Fruit fly (Drosophila melanogaster) Kc167 (cell line): ENCODE results near the gene RpS29.

Source experiments
- Myc ChIP-seq: fragments of >200 bp; optimal IDR thresholded peaks from 2 replicates; lab custom pipeline; 2017; ENCODE audit warnings: missing external identifiers
- Sin3A ChIP-seq: fragments of >200 bp; optimal IDR thresholded peaks from 2 replicates; lab custom pipeline; 2018; ENCODE audit warnings: missing external identifiers
- h ChIP-seq: fragments of >200 bp; optimal IDR thresholded peaks from 3 replicates; lab custom pipeline; 2018; ENCODE audit warnings: missing external identifiers
- insv ChIP-seq: fragments of >200 bp; optimal IDR thresholded peaks from 3 replicates; lab custom pipeline; 2018; ENCODE audit warnings: missing external identifiers
- psq ChIP-seq: fragments of >200 bp; optimal IDR thresholded peaks from 2 replicates; lab custom pipeline; 2017; ENCODE audit warnings: missing external identifiers
- ttk ChIP-seq: sonication (Bioruptor generic); optimal IDR thresholded peaks from 2 replicates; lab custom pipeline; 2017; ENCODE audit warnings: missing external identifiers

RpS29 gene

DNA sequence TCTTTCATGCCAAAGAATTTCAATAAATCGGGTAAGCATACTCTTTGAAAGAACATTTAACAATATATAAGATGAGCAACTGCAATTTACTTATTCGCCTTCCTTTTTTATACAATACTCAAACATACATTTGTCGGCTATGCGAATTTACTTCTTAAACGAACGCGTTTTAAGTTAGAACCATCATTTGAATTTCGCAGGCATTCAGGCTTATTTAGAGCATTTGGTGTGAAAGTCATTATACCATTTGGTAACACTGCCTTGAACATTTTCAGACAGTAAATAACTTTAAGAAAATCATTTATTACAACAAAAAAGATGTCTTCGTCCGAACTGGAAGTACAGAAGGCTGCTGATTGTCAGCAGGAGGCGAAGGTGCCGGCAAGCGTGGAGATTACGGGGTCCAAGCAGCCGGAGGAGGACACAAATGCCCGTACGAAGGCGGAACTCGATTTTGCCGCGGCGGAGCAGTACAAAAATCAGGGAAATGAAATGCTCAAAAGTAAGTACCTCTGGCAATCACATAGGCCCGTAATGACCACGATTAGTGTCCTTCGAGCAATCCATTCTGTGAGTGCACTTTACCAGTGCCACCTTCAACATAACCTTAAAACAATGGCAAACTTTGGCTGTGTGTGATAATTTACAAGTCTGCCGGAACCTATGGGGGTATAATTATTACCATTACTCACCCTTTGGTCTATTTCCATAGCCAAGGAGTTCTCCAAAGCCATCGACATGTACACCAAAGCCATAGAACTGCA, 29.8 kb upstream of the RpS29 start:
- TF ChIP-seq Myc (no peak), ttk (lab: Kevin White, UChicago) (no peak), psq (lab: Kevin White, UChicago) (no peak), Sin3A (lab: Kevin White, UChicago) (no peak), insv (no peak), h (lab: Kevin White, UChicago) (no peak)

DNA sequence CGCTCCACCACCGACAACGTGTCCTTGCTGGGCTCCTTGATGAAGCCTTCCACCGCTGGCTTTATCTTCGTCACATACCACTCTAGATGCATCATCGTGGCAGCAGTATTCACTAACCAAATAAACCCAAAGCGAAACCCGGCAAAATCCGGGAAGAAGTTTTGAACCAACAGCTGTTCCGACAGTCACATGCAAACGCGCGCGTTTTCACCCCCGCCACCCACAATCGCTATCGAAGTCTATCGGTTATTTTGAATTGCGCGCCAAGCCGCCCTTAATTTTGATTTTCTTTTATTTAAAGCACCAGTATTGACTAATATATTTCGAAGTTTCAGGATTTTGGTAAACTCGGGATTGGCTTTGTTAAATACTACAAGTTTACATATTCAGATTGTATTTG, 23.4 kb upstream of the RpS29 start, which contains the start of gene Tti1:
Gene Tti1 (minus strand): TSS at position 200 of the 400 bp plus-strand sequence.
- no peak for TF ChIP-seq Sin3A (lab: Kevin White, UChicago)
- no peak for TF ChIP-seq ttk (lab: Kevin White, UChicago)

DNA sequence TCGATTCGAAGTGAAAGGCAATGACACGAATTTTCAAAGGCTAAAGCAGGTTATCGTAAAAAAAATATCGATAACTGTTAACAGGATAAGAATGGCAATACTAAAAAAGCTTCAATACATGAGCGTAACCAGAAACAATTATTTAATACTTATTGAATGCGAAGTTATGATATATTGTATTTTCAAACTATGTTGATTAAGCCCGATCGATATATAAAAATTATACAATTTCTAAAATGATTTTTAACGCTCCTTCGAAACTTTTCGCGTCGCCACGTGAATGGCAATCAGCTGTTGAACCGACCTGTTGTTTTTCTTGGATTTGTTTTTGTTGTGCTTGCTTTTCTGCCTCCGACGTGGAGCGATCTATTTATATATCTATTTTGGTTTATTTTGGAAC, 21.7 kb upstream of the RpS29 start, which contains the start of the genes Alg12 and Rpt3R:
Gene Alg12 (plus strand): TSS at position 305 of the 400 bp plus-strand sequence.
Gene Rpt3R (minus strand): TSS at position 324 of the 400 bp plus-strand sequence.
- no peak for TF ChIP-seq Myc
- TF ChIP-seq h (lab: Kevin White, UChicago), result no peak
- TF ChIP-seq Sin3A (lab: Kevin White, UChicago), result no peak
- TF ChIP-seq psq (lab: Kevin White, UChicago), result no peak
- no peak for TF ChIP-seq insv
- no peak for TF ChIP-seq ttk (lab: Kevin White, UChicago)

DNA sequence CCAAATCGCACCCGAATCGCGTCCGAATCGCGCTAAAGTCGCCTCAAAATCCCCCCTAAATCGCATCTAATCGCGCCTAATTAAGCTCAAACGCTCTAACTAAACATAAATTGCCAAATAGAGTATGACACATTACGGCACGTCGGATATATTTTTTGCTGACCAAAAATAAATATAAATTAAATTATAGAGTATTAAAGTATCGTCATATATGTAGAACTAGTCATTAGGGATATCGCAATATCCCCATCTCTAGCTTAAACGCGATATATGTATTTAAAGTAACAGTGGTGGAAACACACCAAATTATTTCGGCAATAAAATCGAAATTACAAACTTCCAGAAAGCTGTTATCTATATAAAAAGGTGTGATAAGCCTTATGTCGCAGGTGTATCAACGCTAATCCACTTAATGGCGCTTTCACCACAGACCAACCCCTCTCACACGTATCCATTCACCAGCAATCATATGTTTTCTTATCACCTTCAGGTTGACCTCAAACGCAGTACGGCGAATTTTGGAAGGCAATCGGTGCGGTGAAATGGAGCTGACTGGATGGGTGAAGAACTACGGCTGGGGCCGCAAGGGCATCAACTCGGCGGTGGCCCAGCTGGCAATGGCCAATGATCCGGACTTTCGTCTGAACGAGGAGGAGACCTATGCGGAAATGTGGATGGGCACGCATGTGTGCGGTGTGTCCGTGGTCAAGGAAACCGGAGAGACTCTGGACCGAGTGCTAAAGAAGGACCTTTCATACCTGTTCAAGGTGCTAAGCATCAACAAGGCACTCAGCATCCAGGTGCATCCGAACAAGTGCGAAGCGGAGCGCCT, 18.3 kb upstream of the RpS29 start, which contains the start of gene Mpi:
Gene Mpi (plus strand): TSS at position 263 of the 832 bp plus-strand sequence.
- TF ChIP-seq Myc (no peak), h (lab: Kevin White, UChicago) (no peak), Sin3A (lab: Kevin White, UChicago) (no peak), insv (no peak), ttk (lab: Kevin White, UChicago) (no peak), psq (lab: Kevin White, UChicago) (no peak)

DNA sequence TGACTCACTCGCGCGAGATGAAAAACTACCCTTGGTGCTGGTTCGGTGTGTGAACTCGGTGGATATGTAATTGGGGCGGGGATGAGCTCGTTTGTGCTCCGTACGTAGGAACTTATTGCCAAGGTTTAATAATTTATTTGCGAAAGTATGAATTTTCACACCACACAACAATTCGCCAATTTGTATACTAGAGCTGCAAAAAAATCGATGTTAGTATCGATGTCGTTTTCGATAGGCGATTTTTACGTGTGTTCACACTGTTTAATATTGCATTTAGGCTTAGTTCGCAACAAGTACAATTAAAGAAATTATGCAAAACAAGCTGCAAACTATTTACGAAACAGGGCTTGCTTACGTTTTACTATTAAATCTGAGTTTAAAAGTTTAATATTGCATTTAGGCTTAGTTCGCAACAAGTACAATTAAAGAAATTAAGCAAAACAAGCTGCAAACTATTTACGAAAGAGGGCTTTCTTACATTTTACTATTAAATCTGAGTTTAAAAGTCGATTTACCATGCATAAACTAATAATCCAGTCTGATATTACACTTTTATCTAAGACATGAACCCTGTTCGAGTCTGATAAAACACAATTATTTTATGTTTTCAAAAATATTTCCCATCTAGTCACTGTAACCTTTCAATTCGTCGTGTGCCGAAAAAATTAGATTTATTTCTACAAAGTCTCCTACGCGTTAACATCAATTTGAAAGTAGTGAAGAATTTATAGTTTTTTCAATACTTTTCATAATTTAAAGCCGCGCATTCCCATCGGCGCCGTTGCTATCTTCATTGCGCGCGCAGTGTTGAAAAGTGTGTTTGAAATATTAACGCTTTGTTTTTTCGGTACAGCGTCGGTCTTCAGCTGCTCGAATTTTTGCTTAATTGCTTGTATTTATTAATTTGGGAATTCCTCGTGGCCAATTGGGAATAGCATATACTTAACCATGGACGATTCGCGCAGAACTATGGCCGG, 14.6 kb upstream of the RpS29 start, which contains the start of the genes Snap24 and CG8478:
Gene Snap24 (minus strand): TSS at position 196 of the 977 bp plus-strand sequence.
Gene CG8478 (plus strand): TSS at position 696 of the 977 bp plus-strand sequence.
- TF ChIP-seq h (lab: Kevin White, UChicago) (no peak), Myc (no peak), ttk (lab: Kevin White, UChicago) (no peak), psq (lab: Kevin White, UChicago) (no peak), insv (no peak), Sin3A (lab: Kevin White, UChicago) (no peak)

DNA sequence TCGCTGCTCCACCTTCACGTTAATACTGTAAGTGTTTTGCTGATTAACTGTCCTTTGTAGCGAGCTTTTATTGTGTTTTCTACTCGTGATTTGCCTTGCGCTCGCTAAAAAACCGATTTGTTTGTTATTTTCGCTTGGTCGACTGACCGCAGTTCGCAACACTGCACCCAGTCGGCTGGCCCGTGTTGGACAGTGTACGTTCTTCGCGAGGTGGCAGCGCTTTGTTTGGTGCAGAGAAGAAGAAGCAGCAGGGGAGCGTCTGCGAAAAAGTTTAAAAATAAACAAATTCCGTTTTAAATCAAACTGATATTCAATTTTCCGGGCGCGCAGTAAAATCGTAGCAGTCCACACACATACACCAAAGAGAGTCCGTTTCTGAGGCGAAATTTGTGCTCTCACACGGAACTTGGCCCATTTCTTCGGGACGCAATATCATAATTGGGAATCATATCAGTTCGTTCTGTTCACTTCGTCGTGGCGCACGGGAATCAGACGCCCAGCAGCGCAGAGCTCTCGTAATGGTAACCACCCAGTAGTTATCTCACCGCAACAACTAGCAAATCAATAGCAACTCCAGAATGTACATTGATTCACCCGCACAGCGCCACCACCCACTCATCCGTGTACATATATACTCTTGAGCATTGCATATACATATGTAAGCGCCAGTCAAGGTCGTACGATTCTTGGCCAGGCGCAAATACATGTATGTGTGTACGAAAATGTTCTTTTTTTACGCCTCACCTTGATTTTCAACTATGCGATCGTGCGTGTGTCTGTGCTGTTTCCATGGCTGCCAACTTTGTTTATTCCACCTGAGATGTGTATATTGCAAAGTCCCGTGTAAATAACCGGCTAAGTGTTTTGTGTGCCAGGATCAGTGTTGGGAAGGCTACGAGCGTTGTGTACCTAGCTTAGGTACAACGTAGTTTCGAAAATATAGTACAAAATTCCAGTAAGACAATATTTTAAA, 9.9 kb upstream of the RpS29 start, which contains the start of gene Naa80:
Gene Naa80 (plus strand): TSS at position 215 of the 973 bp plus-strand sequence.
- TF ChIP-seq h (lab: Kevin White, UChicago) (no peak), insv (no peak), Sin3A (lab: Kevin White, UChicago) (no peak), Myc (no peak), ttk (lab: Kevin White, UChicago) (no peak), psq (lab: Kevin White, UChicago) (no peak)

DNA sequence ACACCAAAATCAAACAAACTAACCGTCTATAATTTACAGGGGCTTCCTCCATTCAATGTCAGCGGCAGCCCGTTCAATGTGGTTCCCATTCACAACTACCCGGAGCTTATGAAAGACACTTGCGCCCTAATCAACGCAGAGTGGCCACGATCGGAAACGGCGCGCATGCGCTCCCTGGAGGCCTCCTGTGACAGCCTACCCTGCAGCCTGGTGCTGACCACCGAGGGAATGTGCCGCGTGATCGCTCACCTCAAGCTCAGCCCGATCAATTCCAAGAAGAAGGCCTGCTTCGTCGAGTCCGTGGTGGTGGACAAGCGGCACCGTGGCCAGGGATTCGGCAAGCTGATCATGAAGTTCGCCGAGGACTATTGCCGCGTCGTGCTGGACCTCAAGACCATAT, 9.0 kb upstream of the RpS29 start, which contains the start of gene MED6:
Gene MED6 (minus strand): TSS at position 101 of the 400 bp plus-strand sequence.
- TF ChIP-seq Sin3A (lab: Kevin White, UChicago) (no peak), insv (no peak), ttk (lab: Kevin White, UChicago) (no peak), h (lab: Kevin White, UChicago) (no peak), psq (lab: Kevin White, UChicago) (no peak), Myc (no peak)

DNA sequence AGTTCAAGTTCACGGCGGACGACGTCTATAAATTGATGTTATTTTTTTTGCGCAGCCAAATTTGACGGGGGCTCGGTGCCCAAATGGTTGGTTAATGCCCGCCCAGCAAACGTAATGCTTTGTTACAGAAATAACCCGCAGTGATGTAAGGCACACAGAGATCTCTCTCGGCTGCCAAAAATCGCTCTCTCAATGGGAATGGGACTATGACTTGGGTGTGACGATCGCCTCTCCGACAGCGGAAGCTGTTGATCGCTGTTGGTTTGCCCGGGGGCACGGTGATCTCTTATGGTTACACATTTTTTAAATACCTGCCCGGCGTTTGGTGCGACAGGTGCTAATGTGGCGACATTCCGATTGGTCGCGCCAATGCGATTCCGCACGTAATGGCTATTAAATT, 7.7 kb upstream of the RpS29 start:
- TF ChIP-seq Sin3A (lab: Kevin White, UChicago) (no peak), Myc (no peak), h (lab: Kevin White, UChicago) (no peak), psq (lab: Kevin White, UChicago) (no peak), insv (no peak), ttk (lab: Kevin White, UChicago) (no peak)

DNA sequence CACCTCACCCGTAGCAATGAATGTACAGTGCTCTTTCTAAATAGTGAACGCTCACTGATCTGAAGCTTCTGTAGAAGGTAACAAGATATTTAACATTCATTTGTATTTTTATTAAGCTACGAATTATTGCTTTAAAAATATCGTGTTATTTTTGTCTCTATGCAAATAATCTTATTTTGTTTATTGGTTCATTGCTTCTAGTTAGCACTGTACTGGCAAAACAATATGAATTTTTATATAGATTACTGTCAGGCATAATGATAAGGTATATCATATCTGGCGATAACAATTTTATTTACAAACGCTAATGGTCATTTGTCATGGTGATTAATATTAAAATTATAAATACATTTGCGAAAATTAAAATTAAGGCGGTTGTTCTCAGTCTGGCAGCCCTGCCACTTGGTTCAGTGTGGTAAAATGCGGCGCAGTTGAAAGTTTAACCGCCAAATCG, 6.3 kb upstream of the RpS29 start, which contains the start of gene CG9471:
Gene CG9471 (minus strand): TSS at position 24 of the 454 bp plus-strand sequence.
- TF ChIP-seq insv, result no peak
- no peak for TF ChIP-seq psq (lab: Kevin White, UChicago)
- no peak for TF ChIP-seq Myc
- no peak for TF ChIP-seq Sin3A (lab: Kevin White, UChicago)
- no peak for TF ChIP-seq h (lab: Kevin White, UChicago)
- no peak for TF ChIP-seq ttk (lab: Kevin White, UChicago)
